Worm (Caenorhabditis elegans) whole organism, late embryonic: ENCODE measurements around the gene rhy-1.

Experiments
- C38D4.7 ChIP-seq: fragments of 200-800 bp; sonication (Bioruptor generic); optimal IDR thresholded peaks from 2 replicates; lab custom pipeline; 2018; ENCODE audit warnings: mild to moderate bottlenecking, missing genetic modification characterization, moderate library complexity, missing compliant biosample characterization
- K09A11.1 ChIP-seq: sonication (generic microtip); optimal IDR thresholded peaks from 2 replicates; lab custom pipeline; 2017; ENCODE audit warnings: antibody characterized with exemption, mild to moderate bottlenecking, missing genetic modification characterization, missing compliant biosample characterization; ENCODE audit not compliant: insufficient read depth
- Y22D7AL.16 ChIP-seq: sonication (generic microtip); optimal IDR thresholded peaks from 2 replicates; lab custom pipeline; 2016; ENCODE audit warnings: missing genetic modification characterization, missing compliant biosample characterization
- ahr-1 ChIP-seq: sonication (generic microtip); optimal IDR thresholded peaks from 2 replicates; lab custom pipeline; 2016; ENCODE audit warnings: missing genetic modification characterization, missing compliant biosample characterization
- ama-1 ChIP-seq: fragments of 150-350 bp; optimal IDR thresholded peaks from 2 replicates; lab custom pipeline; 2014
- ceh-18 ChIP-seq: sonication (generic microtip); optimal IDR thresholded peaks from 2 replicates; lab custom pipeline; 2016; ENCODE audit warnings: missing genetic modification characterization, missing compliant biosample characterization
- ceh-2 ChIP-seq: sonication (generic microtip); optimal IDR thresholded peaks from 2 replicates; lab custom pipeline; 2016; ENCODE audit warnings: missing genotype, missing genetic modification characterization, missing compliant biosample characterization
- ceh-45 ChIP-seq: fragments of 200-800 bp; sonication (Bioruptor generic); IDR thresholded peaks from 2 replicates; pipeline ENCODE4 v1.3.6; 2022; ENCODE audit warnings: missing genetic modification reagents, missing genetic modification characterization, missing compliant biosample characterization
- ceh-48 ChIP-seq: sonication (generic microtip); optimal IDR thresholded peaks from 2 replicates; lab custom pipeline; 2016; ENCODE audit warnings: missing genetic modification characterization, inconsistent platforms, missing compliant biosample characterization
- ceh-6 ChIP-seq: fragments of 200-800 bp; sonication (Bioruptor generic); optimal IDR thresholded peaks from 2 replicates; lab custom pipeline; 2018; ENCODE audit warnings: mild to moderate bottlenecking, missing genetic modification characterization, missing compliant biosample characterization
- che-1 ChIP-seq: sonication (generic microtip); optimal IDR thresholded peaks from 2 replicates; lab custom pipeline; 2016; ENCODE audit warnings: mild to moderate bottlenecking, missing genetic modification characterization, missing compliant biosample characterization
- dmd-4 ChIP-seq: sonication (generic microtip); optimal IDR thresholded peaks from 2 replicates; lab custom pipeline; 2016; ENCODE audit warnings: borderline replicate concordance, missing genetic modification characterization, missing compliant biosample characterization
- elt-2 ChIP-seq: sonication (generic microtip); optimal IDR thresholded peaks from 2 replicates; lab custom pipeline; 2016; ENCODE audit warnings: missing genetic modification reagents, missing genetic modification characterization, missing compliant biosample characterization
- fax-1 ChIP-seq: sonication (generic microtip); optimal IDR thresholded peaks from 2 replicates; lab custom pipeline; 2016; ENCODE audit warnings: missing genotype, missing genetic modification characterization, missing compliant biosample characterization
- gmeb-2 ChIP-seq: sonication (generic microtip); optimal IDR thresholded peaks from 2 replicates; lab custom pipeline; 2016; ENCODE audit warnings: missing genetic modification characterization, inconsistent platforms, missing compliant biosample characterization
- hlh-30 ChIP-seq: sonication (generic microtip); optimal IDR thresholded peaks from 2 replicates; lab custom pipeline; 2017; ENCODE audit warnings: antibody characterized with exemption, missing genetic modification characterization, missing compliant biosample characterization; ENCODE audit not compliant: insufficient read depth
- hlh-8 ChIP-seq: sonication (generic microtip); optimal IDR thresholded peaks from 2 replicates; lab custom pipeline; 2016; ENCODE audit warnings: missing genotype, missing genetic modification characterization, missing compliant biosample characterization
- lim-6 ChIP-seq: sonication (generic microtip); optimal IDR thresholded peaks from 2 replicates; lab custom pipeline; 2016; ENCODE audit warnings: missing genetic modification characterization, missing compliant biosample characterization
- lin-11 ChIP-seq: fragments of 200-800 bp; sonication (Bioruptor generic); optimal IDR thresholded peaks from 2 replicates; lab custom pipeline; 2018; ENCODE audit warnings: mild to moderate bottlenecking, missing genetic modification characterization, missing compliant biosample characterization
- madf-2 ChIP-seq: sonication (generic microtip); optimal IDR thresholded peaks from 2 replicates; lab custom pipeline; 2017; ENCODE audit warnings: missing genetic modification characterization, missing compliant biosample characterization
- mec-3 ChIP-seq: sonication (generic microtip); optimal IDR thresholded peaks from 2 replicates; lab custom pipeline; 2016; ENCODE audit warnings: borderline replicate concordance, missing genetic modification characterization, missing compliant biosample characterization
- nfya-1 ChIP-seq: sonication (generic microtip); optimal IDR thresholded peaks from 2 replicates; lab custom pipeline; 2017; ENCODE audit warnings: missing genetic modification characterization, mild to moderate bottlenecking, missing compliant biosample characterization, antibody characterized with exemption, moderate library complexity
- nhr-232 ChIP-seq: sonication (generic microtip); optimal IDR thresholded peaks from 2 replicates; lab custom pipeline; 2016; ENCODE audit warnings: missing genetic modification characterization, missing compliant biosample characterization
- npax-4 ChIP-seq: sonication (generic microtip); optimal IDR thresholded peaks from 2 replicates; lab custom pipeline; 2016; ENCODE audit warnings: missing genetic modification characterization, missing compliant biosample characterization
- odd-2 ChIP-seq: sonication (generic microtip); optimal IDR thresholded peaks from 2 replicates; lab custom pipeline; 2017; ENCODE audit warnings: antibody characterized with exemption, mild to moderate bottlenecking, missing genetic modification characterization, missing compliant biosample characterization
- pag-3 ChIP-seq: sonication (generic microtip); optimal IDR thresholded peaks from 2 replicates; lab custom pipeline; 2016; ENCODE audit warnings: missing compliant biosample characterization, missing genetic modification characterization, borderline replicate concordance
- pax-1 ChIP-seq: fragments of 150-350 bp; optimal IDR thresholded peaks from 2 replicates; lab custom pipeline; 2014; ENCODE audit warnings: missing biosample characterization, missing genetic modification characterization
- pha-4 ChIP-seq: fragments of 150-350 bp; optimal IDR thresholded peaks from 2 replicates; lab custom pipeline; 2018; ENCODE audit warnings: missing biosample characterization, missing genetic modification reagents, missing genetic modification characterization
- pqm-1 ChIP-seq: sonication (generic microtip); optimal IDR thresholded peaks from 2 replicates; lab custom pipeline; 2016; ENCODE audit warnings: missing genetic modification characterization, missing compliant biosample characterization
- pros-1 ChIP-seq: fragments of 150-350 bp; optimal IDR thresholded peaks from 2 replicates; lab custom pipeline; 2014; ENCODE audit warnings: missing biosample characterization, missing genetic modification reagents, missing genetic modification characterization
- ref-2 ChIP-seq: sonication (generic microtip); optimal IDR thresholded peaks from 2 replicates; lab custom pipeline; 2016; ENCODE audit warnings: missing genetic modification characterization, missing compliant biosample characterization
- rnt-1 ChIP-seq: sonication (generic microtip); optimal IDR thresholded peaks from 2 replicates; lab custom pipeline; 2016; ENCODE audit warnings: missing genetic modification characterization, missing compliant biosample characterization
- sdc-2 ChIP-seq: sonication (generic microtip); optimal IDR thresholded peaks from 2 replicates; lab custom pipeline; 2016; ENCODE audit warnings: missing genotype, missing genetic modification characterization, missing compliant biosample characterization
- syd-9 ChIP-seq: sonication (generic microtip); optimal IDR thresholded peaks from 2 replicates; lab custom pipeline; 2016; ENCODE audit warnings: mild to moderate bottlenecking, missing genetic modification characterization, moderate library complexity, missing compliant biosample characterization
- ttx-3 ChIP-seq: sonication (generic microtip); optimal IDR thresholded peaks from 2 replicates; lab custom pipeline; 2016; ENCODE audit warnings: missing genetic modification reagents, missing genetic modification characterization, missing compliant biosample characterization

The rhy-1 gene

DNA sequence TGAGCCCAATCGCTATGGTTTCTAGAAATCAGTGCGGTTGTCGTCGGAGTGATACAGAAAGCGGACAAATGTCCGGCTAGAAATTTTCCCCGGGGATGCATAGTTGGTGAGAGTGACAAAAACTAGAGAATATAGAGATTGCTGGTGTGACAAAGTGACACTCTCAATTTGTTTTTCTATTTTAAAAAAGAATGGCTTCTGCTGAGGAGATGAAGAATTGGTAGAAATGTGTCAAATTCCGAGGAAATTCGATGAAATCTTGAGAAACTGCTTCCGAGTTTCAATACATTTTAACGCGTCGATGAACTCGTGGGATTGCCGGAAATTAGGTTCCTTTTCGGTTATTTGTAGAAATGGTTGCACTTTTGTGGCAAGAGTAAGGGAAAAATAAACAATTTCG is 33.0 kb downstream of the rhy-1 start, which contains the start of gene twk-4:
Gene twk-4 (minus strand): TSS at position 101 of the 400 bp plus-strand sequence.
- TF ChIP-seq lin-11 (tag; lab: Kevin White, UChicago) (no peak), Y22D7AL.16 (tag; lab: Kevin White, UChicago) (no peak), sdc-2 (tag; lab: Kevin White, UChicago) (no peak), pax-1 (tag; lab: Kevin White, UChicago) (no peak), hlh-8 (tag; lab: Kevin White, UChicago) (no peak), ceh-48 (tag; lab: Kevin White, UChicago) (no peak), ama-1 (lab: Kevin White, UChicago) (no peak), dmd-4 (tag; lab: Kevin White, UChicago) (no peak), pag-3 (tag; lab: Kevin White, UChicago) (no peak)

DNA sequence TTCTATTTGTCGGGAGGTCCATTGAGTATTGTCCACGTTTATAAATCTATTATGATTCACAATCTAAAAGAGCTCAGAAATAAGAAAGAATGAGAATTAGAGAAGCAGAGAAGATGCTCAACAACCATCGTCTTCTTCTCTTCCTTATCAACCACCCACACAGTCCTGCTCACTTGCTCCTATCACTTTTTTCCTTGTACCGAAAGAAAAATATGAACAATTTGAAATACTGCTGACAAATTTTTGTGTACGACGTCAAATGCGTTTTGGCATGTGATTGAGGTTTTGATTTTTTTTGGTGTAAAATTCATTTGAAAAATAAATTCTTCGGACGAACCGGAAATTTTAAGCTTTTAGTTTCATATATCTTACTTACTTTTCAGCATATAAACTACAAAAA is 35.1 kb downstream of the rhy-1 start:
- TF ChIP-seq odd-2 (tag; lab: Kevin White, UChicago) (no peak), hlh-30 (tag; lab: Kevin White, UChicago) (no peak), che-1 (tag; lab: Kevin White, UChicago) (no peak), nhr-232 (tag; lab: Kevin White, UChicago) (no peak), pha-4 (tag; lab: Kevin White, UChicago) (no peak)
- TF ChIP-seq, all 69 proteins: peak for 0

DNA sequence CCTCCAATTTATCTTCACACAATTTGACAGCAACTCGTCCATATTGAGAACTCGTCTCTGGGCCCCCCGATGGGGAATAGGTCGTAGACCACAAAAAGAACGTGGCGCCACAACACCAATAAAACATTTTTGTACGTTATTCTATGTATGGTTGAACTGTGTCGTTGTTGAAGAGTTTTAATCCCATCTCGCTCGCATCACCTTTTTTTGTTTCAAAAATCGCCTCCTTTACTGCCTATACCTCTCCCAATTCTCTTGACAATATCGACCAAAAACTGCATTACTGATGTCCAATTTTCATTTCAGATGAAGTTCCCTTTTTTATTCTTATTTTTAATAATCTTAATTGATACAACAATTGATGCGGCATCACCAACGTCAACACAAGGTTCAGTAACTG is 36.0 kb downstream of the rhy-1 start, which contains the start of gene let-23:
Gene let-23 (plus strand): TSS at position 301 of the 400 bp plus-strand sequence.
- TF ChIP-seq pros-1 (tag; lab: Kevin White, UChicago), result no peak
- TF ChIP-seq K09A11.1 (tag; lab: Kevin White, UChicago), result no peak
- no peak for TF ChIP-seq ceh-18 (tag; lab: Kevin White, UChicago)
- no peak for TF ChIP-seq ceh-2 (tag; lab: Kevin White, UChicago)
- TF ChIP-seq hlh-8 (tag; lab: Kevin White, UChicago), result no peak
- no peak for TF ChIP-seq madf-2 (tag; lab: Kevin White, UChicago)

DNA sequence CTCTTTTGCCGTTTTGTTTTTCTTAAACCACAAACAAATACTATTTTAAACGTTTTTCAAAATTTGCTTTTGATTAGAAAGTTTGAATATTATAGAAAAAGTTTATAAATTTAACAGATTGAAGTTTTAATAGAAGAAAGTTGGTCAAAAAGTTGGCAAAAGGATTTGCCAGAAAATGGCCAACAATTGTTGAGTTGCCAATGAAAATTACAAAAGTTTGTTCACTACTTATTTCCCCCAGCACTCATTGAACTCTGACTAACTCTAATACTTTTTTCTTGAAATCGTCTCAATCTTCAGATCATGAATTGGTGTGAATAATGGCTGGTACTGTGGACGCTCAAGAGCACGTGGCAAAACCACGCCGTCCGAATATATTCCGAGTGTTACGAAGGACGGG is 48.9 kb downstream of the rhy-1 start, which contains the start of gene ZK1067.4:
Gene ZK1067.4 (plus strand): TSS at position 301 of the 400 bp plus-strand sequence.
- no peak for TF ChIP-seq ceh-45 (GFP tag; lab: Robert Waterston, UW)
- TF ChIP-seq pqm-1 (tag; lab: Kevin White, UChicago), result no peak
- TF ChIP-seq ttx-3 (tag; lab: Kevin White, UChicago), result no peak
- no peak for TF ChIP-seq elt-2 (tag; lab: Kevin White, UChicago)
- TF ChIP-seq gmeb-2, result no peak
- TF ChIP-seq ceh-6 (GFP tag; lab: Kevin White, UChicago), result no peak
- no peak for TF ChIP-seq npax-4 (tag; lab: Kevin White, UChicago)

DNA sequence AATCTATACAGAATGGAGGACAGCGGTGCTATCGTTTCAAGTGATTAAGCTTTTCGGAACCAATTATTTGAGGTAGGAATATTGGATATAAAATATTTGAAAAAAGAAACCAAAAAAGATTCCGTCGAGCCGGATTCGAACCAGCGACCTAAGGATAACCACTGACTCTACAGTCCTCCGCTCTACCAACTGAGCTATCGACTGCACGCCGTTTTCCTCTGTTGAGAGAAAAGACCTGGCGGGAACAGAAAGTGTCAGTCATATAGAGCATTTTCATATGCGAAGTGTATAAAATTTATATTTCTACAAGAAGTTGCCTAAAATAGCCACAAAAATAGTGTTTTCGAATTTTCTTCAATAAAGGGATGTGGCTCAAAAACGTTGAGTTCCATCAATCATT is 50.5 kb downstream of the rhy-1 start:
- TF ChIP-seq syd-9 (tag; lab: Kevin White, UChicago), result no peak
- no peak for TF ChIP-seq gmeb-2
- TF ChIP-seq ref-2 (tag; lab: Kevin White, UChicago), result no peak
- TF ChIP-seq C38D4.7 (GFP tag; lab: Kevin White, UChicago), result no peak
- TF ChIP-seq fax-1 (tag; lab: Kevin White, UChicago), result no peak
- TF ChIP-seq ceh-18 (tag; lab: Kevin White, UChicago), result no peak
- no peak for TF ChIP-seq rnt-1 (tag; lab: Kevin White, UChicago)
- no peak for TF ChIP-seq nfya-1 (tag; lab: Kevin White, UChicago)
- TF ChIP-seq mec-3 (tag; lab: Kevin White, UChicago), result no peak
- no peak for TF ChIP-seq ttx-3 (tag; lab: Kevin White, UChicago)
- no peak for TF ChIP-seq ahr-1
- TF ChIP-seq ceh-2 (tag; lab: Kevin White, UChicago), result no peak
- no peak for TF ChIP-seq pqm-1 (tag; lab: Kevin White, UChicago)
- TF ChIP-seq ceh-6 (GFP tag; lab: Kevin White, UChicago), result no peak
- TF ChIP-seq elt-2 (tag; lab: Kevin White, UChicago), result no peak
- no peak for TF ChIP-seq lim-6 (tag; lab: Kevin White, UChicago)
- TF ChIP-seq lin-11 (tag; lab: Kevin White, UChicago), result no peak
- TF ChIP-seq pax-1 (tag; lab: Kevin White, UChicago), result no peak
